Fruit fly (Drosophila melanogaster) whole organism, embryonic: ENCODE data around the gene CG9799.

Experiments used
- Bdp1 ChIP-seq: fragments of 200-800 bp; sonication (Bioruptor generic); optimal IDR thresholded peaks from 3 replicates; lab custom pipeline; 2016; ENCODE audit warnings: missing biosample characterization, missing genetic modification characterization
- Blimp-1 ChIP-seq: fragments of 200-800 bp; sonication (Bioruptor generic); optimal IDR thresholded peaks from 3 replicates; lab custom pipeline; 2018; ENCODE audit warnings: missing biosample characterization, missing genetic modification characterization, mild to moderate bottlenecking, moderate library complexity, missing genetic modification reagents
- C15 ChIP-seq: fragments of 200-800 bp; sonication (Bioruptor generic); IDR thresholded peaks from 3 replicates; pipeline ENCODE4 v1.3.6; 2022; ENCODE audit warnings: missing biosample characterization, missing genetic modification characterization
- CG10321 ChIP-seq: fragments of 200-800 bp; sonication (Bioruptor generic); IDR thresholded peaks from 2 replicates; pipeline ENCODE4 v1.3.6; 2022; ENCODE audit warnings: missing biosample characterization, missing genetic modification characterization
- CG11456 ChIP-seq: fragments of 200-800 bp; sonication (Bioruptor generic); IDR thresholded peaks from 3 replicates; pipeline ENCODE4 v1.3.6; 2022; ENCODE audit warnings: missing biosample characterization, missing genetic modification characterization
- CG12236 ChIP-seq: fragments of 200-800 bp; sonication (Bioruptor generic); optimal IDR thresholded peaks from 2 replicates; lab custom pipeline; 2016; ENCODE audit warnings: missing biosample characterization, missing genetic modification characterization
- CG15011 ChIP-seq: fragments of 200-800 bp; sonication (Bioruptor generic); optimal IDR thresholded peaks from 3 replicates; lab custom pipeline; 2018; ENCODE audit warnings: missing biosample characterization, mild to moderate bottlenecking, missing genetic modification characterization
- CG1647 ChIP-seq: fragments of 200-800 bp; sonication (Bioruptor generic); optimal IDR thresholded peaks from 3 replicates; lab custom pipeline; 2016; ENCODE audit warnings: missing biosample characterization, missing genetic modification characterization
- CG16813 ChIP-seq: fragments of 200-800 bp; sonication (Bioruptor generic); IDR thresholded peaks from 3 replicates; pipeline ENCODE4 v1.3.6; 2022; ENCODE audit warnings: missing biosample characterization, missing genetic modification characterization; ENCODE audit not compliant: partially characterized antibody
- CG16863 ChIP-seq: fragments of 200-800 bp; sonication (Bioruptor generic); optimal IDR thresholded peaks from 3 replicates; lab custom pipeline; 2016; ENCODE audit warnings: missing biosample characterization, missing genetic modification characterization
- CG17361 ChIP-seq: fragments of 200-800 bp; sonication (Bioruptor generic); IDR thresholded peaks from 3 replicates; pipeline ENCODE4 v1.3.6; 2022; ENCODE audit warnings: missing biosample characterization, missing genetic modification characterization
- CG2120 ChIP-seq: fragments of 200-800 bp; sonication (Bioruptor generic); optimal IDR thresholded peaks from 3 replicates; lab custom pipeline; 2016; ENCODE audit warnings: missing biosample characterization, missing genetic modification characterization
- CG2199 ChIP-seq: fragments of 200-800 bp; sonication (Bioruptor generic); IDR thresholded peaks from 3 replicates; pipeline ENCODE4 v1.3.6; 2022; ENCODE audit warnings: missing biosample characterization, missing genetic modification characterization
- CG4424 ChIP-seq: fragments of 200-800 bp; sonication (Bioruptor generic); optimal IDR thresholded peaks from 3 replicates; lab custom pipeline; 2016; ENCODE audit warnings: missing biosample characterization, missing genetic modification characterization
- CG6175 ChIP-seq: fragments of 200-800 bp; sonication (Bioruptor generic); IDR thresholded peaks from 3 replicates; pipeline ENCODE4 v1.3.6; 2022; ENCODE audit warnings: missing biosample characterization, missing genetic modification characterization
- CG6254 ChIP-seq: fragments of 200-800 bp; sonication (Bioruptor generic); optimal IDR thresholded peaks from 3 replicates; lab custom pipeline; 2017; ENCODE audit warnings: mild to moderate bottlenecking, missing biosample characterization, missing genetic modification reagents, missing genetic modification characterization
- CG6854 ChIP-seq: fragments of 200-800 bp; sonication (Bioruptor generic); optimal IDR thresholded peaks from 3 replicates; lab custom pipeline; 2017; ENCODE audit warnings: missing biosample characterization, mild to moderate bottlenecking, missing genetic modification characterization
- CG7556 ChIP-seq: fragments of 200-800 bp; sonication (Bioruptor generic); optimal IDR thresholded peaks from 2 replicates; lab custom pipeline; 2017; ENCODE audit warnings: missing biosample characterization, mild to moderate bottlenecking, missing genetic modification characterization
- CG7786 ChIP-seq: fragments of 200-800 bp; sonication (Bioruptor generic); optimal IDR thresholded peaks from 2 replicates; lab custom pipeline; 2016; ENCODE audit warnings: missing biosample characterization, missing genetic modification characterization
- CG7963 ChIP-seq: fragments of 200-800 bp; sonication (Bioruptor generic); IDR thresholded peaks from 3 replicates; pipeline ENCODE4 v1.3.6; 2022; ENCODE audit warnings: missing biosample characterization, missing genetic modification characterization; ENCODE audit not compliant: partially characterized antibody
- CG7987 ChIP-seq: fragments of 200-800 bp; sonication (Bioruptor generic); optimal IDR thresholded peaks from 2 replicates; lab custom pipeline; 2018; ENCODE audit warnings: missing biosample characterization, mild to moderate bottlenecking, missing genetic modification characterization, moderate library complexity
- CG8089 ChIP-seq: fragments of 200-800 bp; sonication (Bioruptor generic); optimal IDR thresholded peaks from 3 replicates; lab custom pipeline; 2016; ENCODE audit warnings: missing biosample characterization, missing genetic modification characterization
- CrebB ChIP-seq: fragments of 200-800 bp; sonication (Bioruptor generic); optimal IDR thresholded peaks from 3 replicates; lab custom pipeline; 2018; ENCODE audit warnings: missing biosample characterization, mild to moderate bottlenecking, missing genetic modification characterization
- Dll ChIP-seq: fragments of 200-800 bp; sonication (Bioruptor generic); IDR thresholded peaks from 4 replicates; pipeline ENCODE4 v1.3.6; 2022; ENCODE audit warnings: missing biosample characterization, missing genetic modification characterization; ENCODE audit not compliant: partially characterized antibody
- Elba2 ChIP-seq: fragments of 200-800 bp; sonication (Bioruptor generic); optimal IDR thresholded peaks from 3 replicates; lab custom pipeline; 2016; ENCODE audit warnings: missing biosample characterization, missing genetic modification characterization
- Ets65A ChIP-seq: fragments of 200-800 bp; sonication (Bioruptor generic); peaks from one replicate; lab custom pipeline; 2016; ENCODE audit warnings: missing biosample characterization, missing genetic modification characterization
- GATAe ChIP-seq: fragments of 200-800 bp; sonication (Bioruptor generic); conservative IDR thresholded peaks from 2 replicates; pipeline ENCODE4 v1.3.6; 2022; ENCODE audit warnings: missing biosample characterization, missing genetic modification characterization
- HLH3B ChIP-seq: fragments of 200-800 bp; sonication (Bioruptor generic); IDR thresholded peaks from 2 replicates; pipeline ENCODE4 v1.3.6; 2022; ENCODE audit warnings: missing biosample characterization, missing genetic modification characterization
- HLH4C ChIP-seq: fragments of 200-800 bp; sonication (Bioruptor generic); IDR thresholded peaks from 3 replicates; pipeline ENCODE4 v1.3.6; 2022; ENCODE audit warnings: missing biosample characterization, missing genetic modification characterization; ENCODE audit not compliant: partially characterized antibody
- Hr51 ChIP-seq, 2 experiments: fragments of 200-800 bp; sonication (Bioruptor generic); optimal IDR thresholded peaks; 2 replicates in 1 of 2; 3 replicates in 1 of 2; lab custom pipeline; 2016 to 2018; ENCODE audit warnings: missing biosample characterization in 2 of 2, missing genetic modification characterization in 2 of 2, mild to moderate bottlenecking in 1 of 2, moderate library complexity in 1 of 2
- Mes4 ChIP-seq: fragments of 200-800 bp; sonication (Bioruptor generic); optimal IDR thresholded peaks from 2 replicates; lab custom pipeline; 2016; ENCODE audit warnings: missing biosample characterization, missing genetic modification characterization
- Ptx1 ChIP-seq: fragments of 200-800 bp; sonication (Bioruptor generic); IDR thresholded peaks from 2 replicates; pipeline ENCODE4 v1.3.6; 2022; ENCODE audit warnings: missing biosample characterization, missing genetic modification characterization
- ab ChIP-seq: fragments of 200-800 bp; sonication (Bioruptor generic); optimal IDR thresholded peaks from 2 replicates; lab custom pipeline; 2016; ENCODE audit warnings: missing biosample characterization, missing genetic modification characterization
- bowl ChIP-seq: fragments of 200-800 bp; sonication (Bioruptor generic); IDR thresholded peaks from 2 replicates; pipeline ENCODE4 v1.3.6; 2022; ENCODE audit warnings: missing biosample characterization, missing genetic modification characterization
- bsh ChIP-seq, 2 experiments: fragments of 200-800 bp; sonication (Bioruptor generic); optimal IDR thresholded peaks; 2 replicates each; lab custom pipeline; 2017 to 2018; ENCODE audit warnings: mild to moderate bottlenecking in 2 of 2, missing biosample characterization in 2 of 2, missing genetic modification characterization in 2 of 2, moderate library complexity in 1 of 2
- da ChIP-seq: fragments of 200-800 bp; sonication (Bioruptor generic); optimal IDR thresholded peaks from 2 replicates; lab custom pipeline; 2016; ENCODE audit warnings: missing biosample characterization, missing genetic modification characterization
- dmrt99B ChIP-seq: fragments of 200-800 bp; sonication (Bioruptor generic); optimal IDR thresholded peaks from 2 replicates; lab custom pipeline; 2018; ENCODE audit warnings: missing biosample characterization, mild to moderate bottlenecking, missing genetic modification characterization, moderate library complexity
- ems ChIP-seq: fragments of 200-800 bp; sonication (Bioruptor generic); optimal IDR thresholded peaks from 3 replicates; lab custom pipeline; 2016; ENCODE audit warnings: missing biosample characterization, missing genetic modification characterization
- h ChIP-seq: fragments of >200 bp; optimal IDR thresholded peaks from 2 replicates; lab custom pipeline; 2017
- insv ChIP-seq, 2 experiments: fragments of 200-800 bp; sonication (Bioruptor generic); optimal IDR thresholded peaks; 3 replicates each; lab custom pipeline; 2016 to 2018; ENCODE audit warnings: missing biosample characterization in 2 of 2, missing genetic modification characterization in 2 of 2
- nerfin-2 ChIP-seq: fragments of 200-800 bp; sonication (Bioruptor generic); IDR thresholded peaks from 2 replicates; pipeline ENCODE4 v1.3.6; 2022; ENCODE audit warnings: missing biosample characterization, missing genetic modification characterization; ENCODE audit not compliant: partially characterized antibody
- odd ChIP-seq: fragments of 200-800 bp; sonication (Bioruptor generic); optimal IDR thresholded peaks from 2 replicates; lab custom pipeline; 2017; ENCODE audit warnings: missing biosample characterization, mild to moderate bottlenecking, missing genetic modification characterization
- org-1 ChIP-seq: fragments of 200-800 bp; sonication (Bioruptor generic); optimal IDR thresholded peaks from 2 replicates; lab custom pipeline; 2017; ENCODE audit warnings: missing biosample characterization, missing genetic modification characterization
- pros ChIP-seq: fragments of 200-800 bp; sonication (Bioruptor generic); optimal IDR thresholded peaks from 3 replicates; lab custom pipeline; 2019; ENCODE audit warnings: missing biosample characterization, mild to moderate bottlenecking, missing genetic modification characterization, moderate library complexity
- ranshi ChIP-seq: fragments of 200-800 bp; sonication (Bioruptor generic); IDR thresholded peaks from 2 replicates; pipeline ENCODE4 v1.3.6; 2022; ENCODE audit warnings: missing biosample characterization, missing genetic modification characterization
- row ChIP-seq: fragments of 200-800 bp; sonication (Bioruptor generic); IDR thresholded peaks from 3 replicates; pipeline ENCODE4 v1.3.6; 2022; ENCODE audit warnings: missing biosample characterization, missing genetic modification characterization
- run ChIP-seq: fragments of 200-800 bp; sonication (Bioruptor generic); optimal IDR thresholded peaks from 3 replicates; lab custom pipeline; 2018; ENCODE audit warnings: missing biosample characterization, mild to moderate bottlenecking, missing genetic modification characterization
- slou ChIP-seq: fragments of 200-800 bp; sonication (Bioruptor generic); optimal IDR thresholded peaks from 3 replicates; lab custom pipeline; 2016; ENCODE audit warnings: missing biosample characterization, missing genetic modification characterization
- tna ChIP-seq: fragments of 200-800 bp; sonication (Bioruptor generic); IDR thresholded peaks from 2 replicates; pipeline ENCODE4 v1.3.6; 2022; ENCODE audit warnings: missing biosample characterization, missing genetic modification characterization; ENCODE audit not compliant: partially characterized antibody
- tup ChIP-seq: fragments of 200-800 bp; sonication (Bioruptor generic); optimal IDR thresholded peaks from 2 replicates; lab custom pipeline; 2016; ENCODE audit warnings: missing biosample characterization, mild to moderate bottlenecking, missing genetic modification characterization, moderate library complexity
- zf30C ChIP-seq: fragments of 200-800 bp; sonication (Bioruptor generic); optimal IDR thresholded peaks from 3 replicates; lab custom pipeline; 2018; ENCODE audit warnings: missing biosample characterization, mild to moderate bottlenecking, missing genetic modification characterization

The CG9799 gene

DNA sequence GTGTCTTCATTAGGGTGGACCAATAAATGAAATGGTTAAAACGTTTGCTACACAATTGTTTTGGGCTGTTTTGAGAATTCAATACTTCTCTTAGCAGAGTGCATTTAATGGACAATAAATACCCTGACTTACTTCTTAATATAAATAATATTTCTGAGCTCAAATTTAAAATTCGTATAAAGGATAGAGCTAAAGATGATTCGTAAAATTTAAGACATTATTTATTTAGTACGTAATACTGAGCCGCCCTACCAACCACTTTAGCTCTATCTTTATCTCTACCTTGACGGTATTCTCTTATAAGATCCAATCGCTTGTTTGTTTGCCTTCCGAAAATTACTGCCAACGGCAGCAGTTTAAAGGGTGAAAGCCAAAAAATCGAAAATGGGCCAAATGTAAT is 45.1 kb upstream of the CG9799 start (continued):
- TF ChIP-seq pros (GFP tag; lab: Kevin White, UChicago) (no peak), nerfin-2 (GFP tag; lab: Robert Waterston, UW) (no peak), zf30C (no peak), ranshi (GFP tag; lab: Robert Waterston, UW) (0 out of 2 replicates have a peak, but pooled peaks have one; percentile 27), CG7963 (no peak), CG6254 (peak; percentile 55), HLH3B (GFP tag; lab: Robert Waterston, UW) (peak; percentile 58), ems (no peak), CrebB (peak; percentile 80), CG12236 (GFP tag; lab: Kevin White, UChicago) (peak; percentile 67), Dll (GFP tag; lab: Robert Waterston, UW) (no peak), Ets65A (GFP tag; lab: Kevin White, UChicago) (peak; percentile 72), CG6854 (peak; percentile 69), CG4424 (GFP tag; lab: Kevin White, UChicago) (peak; percentile 73), row (peak; percentile 87), ab (GFP tag; lab: Kevin White, UChicago) (no peak), Ptx1 (peak; percentile 62), da (GFP tag; lab: Kevin White, UChicago) (no peak), CG7556 (GFP tag; lab: Kevin White, UChicago) (peak; percentile 84), run (tag; lab: Kevin White, UChicago) (peak; percentile 72), insv (GFP tag; optimal IDR thresholded peaks at IDR 0.05; lab: Kevin White, UChicago) (peak in 1 of 2 experiments; percentile 24), CG7786 (GFP tag; lab: Kevin White, UChicago) (peak; percentile 34), tna (GFP tag; lab: Robert Waterston, UW) (no peak), bsh (GFP tag; optimal IDR thresholded peaks at IDR 0.05; lab: Kevin White, UChicago) (peak; percentile 77 to 91), tup (no peak), bowl (peak; percentile 6; the same call in 1 of the 2 replicates), dmrt99B (tag; lab: Kevin White, UChicago) (peak; percentile 73), HLH4C (GFP tag; lab: Robert Waterston, UW) (no peak), Elba2 (GFP tag; lab: Kevin White, UChicago) (no peak), CG16863 (peak; percentile 47), odd (GFP tag; lab: Kevin White, UChicago) (peak; percentile 87), Hr51 (GFP tag; optimal IDR thresholded peaks at IDR 0.05; lab: Kevin White, UChicago) (peak; percentile 10 to 95), CG17361 (peak; percentile 81), CG16813 (GFP tag; lab: Robert Waterston, UW) (no peak), h (no peak), CG7987 (GFP tag; lab: Kevin White, UChicago) (no peak), CG6175 (GFP tag; lab: Robert Waterston, UW) (no peak), Bdp1 (GFP tag; lab: Kevin White, UChicago) (peak; percentile 44), CG1647 (no peak), CG8089 (GFP tag; lab: Kevin White, UChicago) (peak; percentile 49), Mes4 (GFP tag; lab: Kevin White, UChicago) (peak; percentile 59), CG11456 (0 out of 3 replicates have a peak, but pooled peaks have one; percentile 40), CG10321 (GFP tag; lab: Robert Waterston, UW) (peak; percentile 62; the same call in 1 of the 2 replicates), C15 (no peak), CG2120 (GFP tag; lab: Kevin White, UChicago) (peak; percentile 80), CG15011 (GFP tag; lab: Kevin White, UChicago) (peak; percentile 51), org-1 (peak; percentile 81), GATAe (GFP tag; lab: Robert Waterston, UW) (no peak), slou (GFP tag; lab: Kevin White, UChicago) (peak; percentile 13), Blimp-1 (GFP tag; lab: Kevin White, UChicago) (peak; percentile 74), CG2199 (0 out of 3 replicates have a peak, but pooled peaks have one; percentile 43)
